Worm (Caenorhabditis elegans) whole organism, late embryonic: ENCODE results near the gene R11F4.1.

Source experiments
- C08G9.2 ChIP-seq: sonication (generic microtip); optimal IDR thresholded peaks from 2 replicates; lab custom pipeline; 2016; ENCODE audit warnings: mild to moderate bottlenecking, missing genetic modification characterization, moderate library complexity, missing compliant biosample characterization
- C38D4.7 ChIP-seq: fragments of 200-800 bp; sonication (Bioruptor generic); optimal IDR thresholded peaks from 2 replicates; lab custom pipeline; 2018; ENCODE audit warnings: mild to moderate bottlenecking, missing genetic modification characterization, moderate library complexity, missing compliant biosample characterization
- F13H6.1 ChIP-seq: sonication (generic microtip); optimal IDR thresholded peaks from 2 replicates; lab custom pipeline; 2016; ENCODE audit warnings: missing genetic modification characterization, missing compliant biosample characterization
- T23F11.4 ChIP-seq: fragments of 200-800 bp; sonication (Bioruptor generic); optimal IDR thresholded peaks from 2 replicates; lab custom pipeline; 2018; ENCODE audit warnings: mild to moderate bottlenecking, missing genetic modification characterization, missing compliant biosample characterization
- Y22D7AL.16 ChIP-seq: sonication (generic microtip); optimal IDR thresholded peaks from 2 replicates; lab custom pipeline; 2016; ENCODE audit warnings: missing genetic modification characterization, missing compliant biosample characterization
- ceh-14 ChIP-seq: sonication (generic microtip); optimal IDR thresholded peaks from 2 replicates; lab custom pipeline; 2016; ENCODE audit warnings: missing genotype, missing genetic modification characterization, missing compliant biosample characterization
- ceh-19 ChIP-seq: fragments of 200-800 bp; sonication (Bioruptor generic); optimal IDR thresholded peaks from 2 replicates; lab custom pipeline; 2018; ENCODE audit warnings: mild to moderate bottlenecking, missing genetic modification characterization, missing compliant biosample characterization
- ceh-2 ChIP-seq: sonication (generic microtip); optimal IDR thresholded peaks from 2 replicates; lab custom pipeline; 2016; ENCODE audit warnings: missing genotype, missing genetic modification characterization, missing compliant biosample characterization
- ceh-22 ChIP-seq: sonication (generic microtip); optimal IDR thresholded peaks from 2 replicates; lab custom pipeline; 2017; ENCODE audit warnings: missing biosample characterization, missing genetic modification characterization
- ceh-24 ChIP-seq: sonication (generic microtip); optimal IDR thresholded peaks from 2 replicates; lab custom pipeline; 2016; ENCODE audit warnings: mild to moderate bottlenecking, missing genetic modification characterization, missing compliant biosample characterization
- ceh-30 ChIP-seq: fragments of 150-350 bp; optimal IDR thresholded peaks from 2 replicates; lab custom pipeline; 2014; ENCODE audit warnings: missing biosample characterization, missing genetic modification characterization
- ceh-6 ChIP-seq: fragments of 200-800 bp; sonication (Bioruptor generic); optimal IDR thresholded peaks from 2 replicates; lab custom pipeline; 2018; ENCODE audit warnings: mild to moderate bottlenecking, missing genetic modification characterization, missing compliant biosample characterization
- elt-2 ChIP-seq: sonication (generic microtip); optimal IDR thresholded peaks from 2 replicates; lab custom pipeline; 2016; ENCODE audit warnings: missing genetic modification reagents, missing genetic modification characterization, missing compliant biosample characterization
- ets-4 ChIP-seq: sonication (generic microtip); optimal IDR thresholded peaks from 2 replicates; lab custom pipeline; 2016; ENCODE audit warnings: missing genetic modification characterization, missing compliant biosample characterization
- fkh-10 ChIP-seq: fragments of 150-350 bp; optimal IDR thresholded peaks from 2 replicates; lab custom pipeline; 2014; ENCODE audit warnings: missing biosample characterization, missing genetic modification reagents, missing genetic modification characterization
- gmeb-2 ChIP-seq: sonication (generic microtip); optimal IDR thresholded peaks from 2 replicates; lab custom pipeline; 2016; ENCODE audit warnings: missing genetic modification characterization, inconsistent platforms, missing compliant biosample characterization
- hlh-13 ChIP-seq: fragments of 200-800 bp; sonication (Bioruptor generic); optimal IDR thresholded peaks from 2 replicates; lab custom pipeline; 2018; ENCODE audit warnings: mild to moderate bottlenecking, missing genetic modification characterization, missing compliant biosample characterization
- hlh-8 ChIP-seq: sonication (generic microtip); optimal IDR thresholded peaks from 2 replicates; lab custom pipeline; 2016; ENCODE audit warnings: missing genotype, missing genetic modification characterization, missing compliant biosample characterization
- lim-6 ChIP-seq: sonication (generic microtip); optimal IDR thresholded peaks from 2 replicates; lab custom pipeline; 2016; ENCODE audit warnings: missing genetic modification characterization, missing compliant biosample characterization
- madf-2 ChIP-seq: sonication (generic microtip); optimal IDR thresholded peaks from 2 replicates; lab custom pipeline; 2017; ENCODE audit warnings: missing genetic modification characterization, missing compliant biosample characterization
- mec-3 ChIP-seq: sonication (generic microtip); optimal IDR thresholded peaks from 2 replicates; lab custom pipeline; 2016; ENCODE audit warnings: borderline replicate concordance, missing genetic modification characterization, missing compliant biosample characterization
- nhr-232 ChIP-seq: sonication (generic microtip); optimal IDR thresholded peaks from 2 replicates; lab custom pipeline; 2016; ENCODE audit warnings: missing genetic modification characterization, missing compliant biosample characterization
- npax-4 ChIP-seq: sonication (generic microtip); optimal IDR thresholded peaks from 2 replicates; lab custom pipeline; 2016; ENCODE audit warnings: missing genetic modification characterization, missing compliant biosample characterization
- pag-3 ChIP-seq: sonication (generic microtip); optimal IDR thresholded peaks from 2 replicates; lab custom pipeline; 2016; ENCODE audit warnings: missing compliant biosample characterization, missing genetic modification characterization, borderline replicate concordance
- pax-1 ChIP-seq: fragments of 150-350 bp; optimal IDR thresholded peaks from 2 replicates; lab custom pipeline; 2014; ENCODE audit warnings: missing biosample characterization, missing genetic modification characterization
- pha-2 ChIP-seq: sonication (generic microtip); optimal IDR thresholded peaks from 2 replicates; lab custom pipeline; 2017; ENCODE audit warnings: mild to moderate bottlenecking, missing genetic modification characterization, missing compliant biosample characterization
- pha-4 ChIP-seq: fragments of 150-350 bp; optimal IDR thresholded peaks from 2 replicates; lab custom pipeline; 2018; ENCODE audit warnings: missing biosample characterization, missing genetic modification reagents, missing genetic modification characterization
- pqm-1 ChIP-seq: sonication (generic microtip); optimal IDR thresholded peaks from 2 replicates; lab custom pipeline; 2016; ENCODE audit warnings: missing genetic modification characterization, missing compliant biosample characterization
- ref-2 ChIP-seq: sonication (generic microtip); optimal IDR thresholded peaks from 2 replicates; lab custom pipeline; 2016; ENCODE audit warnings: missing genetic modification characterization, missing compliant biosample characterization
- rnt-1 ChIP-seq: sonication (generic microtip); optimal IDR thresholded peaks from 2 replicates; lab custom pipeline; 2016; ENCODE audit warnings: missing genetic modification characterization, missing compliant biosample characterization
- sdc-2 ChIP-seq: sonication (generic microtip); optimal IDR thresholded peaks from 2 replicates; lab custom pipeline; 2016; ENCODE audit warnings: missing genotype, missing genetic modification characterization, missing compliant biosample characterization
- sox-2 ChIP-seq: fragments of 200-800 bp; sonication (Bioruptor generic); IDR thresholded peaks from 2 replicates; pipeline ENCODE4 v1.3.6; 2022; ENCODE audit warnings: missing genetic modification reagents, missing genetic modification characterization, missing compliant biosample characterization
- sox-4 ChIP-seq: sonication (generic microtip); optimal IDR thresholded peaks from 2 replicates; lab custom pipeline; 2017; ENCODE audit warnings: mild to moderate bottlenecking, missing genetic modification characterization, inconsistent platforms, missing compliant biosample characterization
- syd-9 ChIP-seq: sonication (generic microtip); optimal IDR thresholded peaks from 2 replicates; lab custom pipeline; 2016; ENCODE audit warnings: mild to moderate bottlenecking, missing genetic modification characterization, moderate library complexity, missing compliant biosample characterization
- unc-42 ChIP-seq: sonication (generic microtip); optimal IDR thresholded peaks from 2 replicates; lab custom pipeline; 2016; ENCODE audit warnings: missing genotype, missing genetic modification characterization, missing compliant biosample characterization
- unc-86 ChIP-seq: sonication (generic microtip); optimal IDR thresholded peaks from 2 replicates; lab custom pipeline; 2016; ENCODE audit warnings: missing genetic modification characterization, missing compliant biosample characterization
- ztf-16 ChIP-seq: sonication (generic microtip); optimal IDR thresholded peaks from 2 replicates; lab custom pipeline; 2017; ENCODE audit warnings: missing genetic modification characterization, missing compliant biosample characterization

The R11F4.1 gene

DNA sequence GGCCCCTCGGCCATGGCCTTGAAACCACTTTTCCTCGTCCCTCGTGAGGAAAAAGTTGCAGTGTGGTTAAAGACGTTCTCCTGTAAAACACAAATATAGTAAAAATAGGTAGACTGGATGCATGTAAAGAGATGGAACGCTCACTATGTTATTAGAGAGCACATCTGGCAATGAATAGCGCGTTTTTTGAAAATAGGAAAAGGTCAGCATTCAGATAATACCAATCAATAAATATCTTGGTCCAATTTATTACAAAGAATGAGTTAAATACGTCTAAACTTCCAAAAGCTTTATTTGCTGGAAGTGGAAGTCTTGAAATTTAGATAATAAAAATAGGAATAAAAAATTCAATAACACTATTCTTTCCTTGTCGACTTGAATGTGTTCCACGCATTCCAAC is 29.3 kb upstream of the R11F4.1 start, which contains the start of gene gadr-4:
Gene gadr-4, minus strand, starts transcription at position 101 of the 400 bp plus-strand sequence.
- no peak for TF ChIP-seq sdc-2 (tag; lab: Kevin White, UChicago)
- TF ChIP-seq sox-2 (GFP tag; lab: Robert Waterston, UW) = no peak
- TF ChIP-seq rnt-1 (tag; lab: Kevin White, UChicago) = no peak
- TF ChIP-seq ceh-2 (tag; lab: Kevin White, UChicago) = no peak
- no peak for TF ChIP-seq sox-4 (tag; lab: Kevin White, UChicago)
- TF ChIP-seq hlh-8 (tag; lab: Kevin White, UChicago) = no peak
- no peak for TF ChIP-seq hlh-13 (GFP tag; lab: Kevin White, UChicago)
- TF ChIP-seq mec-3 (tag; lab: Kevin White, UChicago) = no peak
- no peak for TF ChIP-seq ceh-6 (GFP tag; lab: Kevin White, UChicago)
- no peak for TF ChIP-seq pag-3 (tag; lab: Kevin White, UChicago)
- no peak for TF ChIP-seq ceh-14
- TF ChIP-seq T23F11.4 = no peak

DNA sequence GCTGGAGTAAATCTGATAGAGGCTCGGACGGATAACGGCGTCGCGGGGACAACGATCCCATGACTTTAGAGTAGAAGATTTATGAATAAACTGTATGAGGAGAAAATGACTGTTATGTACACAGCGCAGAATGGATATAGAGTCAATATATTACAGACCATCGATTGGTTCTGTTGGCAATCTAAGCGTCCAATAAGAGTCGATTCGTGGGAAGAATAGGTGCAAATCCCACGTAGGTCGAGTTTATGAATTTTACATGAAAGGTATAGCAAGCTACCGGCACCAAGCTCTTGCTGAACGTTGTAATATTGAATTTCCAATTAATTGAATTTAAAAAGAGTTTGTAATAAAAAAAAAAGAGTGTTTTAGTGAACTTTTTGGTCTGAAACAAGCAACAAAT is 27.7 kb upstream of the R11F4.1 start, which contains the start of gene fbxb-118:
Gene fbxb-118, minus strand, starts transcription at position 101 of the 400 bp plus-strand sequence.
- TF ChIP-seq ceh-22 (tag; lab: Kevin White, UChicago) (no peak), C08G9.2 (no peak), npax-4 (tag; lab: Kevin White, UChicago) (no peak), ztf-16 (no peak), unc-86 (no peak), gmeb-2 (tag; lab: Kevin White, UChicago) (no peak), F13H6.1 (no peak), fkh-10 (GFP tag; lab: Kevin White, UChicago) (no peak), pax-1 (tag; lab: Kevin White, UChicago) (no peak), pha-4 (no peak), pha-2 (tag; lab: Kevin White, UChicago) (no peak), pqm-1 (no peak), ceh-24 (tag; lab: Kevin White, UChicago) (no peak), ref-2 (tag; lab: Kevin White, UChicago) (no peak), ets-4 (tag; lab: Kevin White, UChicago) (no peak)

DNA sequence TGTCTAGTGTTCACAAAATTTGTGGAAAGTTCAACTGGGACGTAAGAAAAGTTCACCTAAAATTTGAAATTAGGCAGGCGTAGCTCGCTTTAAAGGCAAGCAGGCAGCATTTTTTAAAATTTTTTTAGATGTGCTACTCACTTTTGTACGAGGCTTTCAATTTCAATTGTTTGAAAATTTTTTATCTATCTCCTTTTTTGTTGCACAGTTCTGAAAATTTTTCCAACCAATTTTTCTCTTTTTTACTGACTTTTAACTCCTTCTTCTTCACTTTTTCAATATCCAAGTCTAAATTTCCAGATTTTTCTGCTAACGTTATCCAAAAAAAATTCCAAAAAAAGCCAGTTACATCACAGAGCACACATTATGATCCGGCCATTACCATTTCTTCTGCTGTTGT is 24.5 kb upstream of the R11F4.1 start, which contains the start of gene W06A11.1:
Gene W06A11.1, plus strand, starts transcription at position 301 of the 400 bp plus-strand sequence.
- TF ChIP-seq C38D4.7 (GFP tag; lab: Kevin White, UChicago) (no peak), lim-6 (tag; lab: Kevin White, UChicago) (no peak), pha-2 (tag; lab: Kevin White, UChicago) (no peak), hlh-8 (tag; lab: Kevin White, UChicago) (no peak), nhr-232 (tag; lab: Kevin White, UChicago) (no peak), sox-2 (GFP tag; lab: Robert Waterston, UW) (no peak), Y22D7AL.16 (tag; lab: Kevin White, UChicago) (no peak), syd-9 (tag; lab: Kevin White, UChicago) (no peak)

DNA sequence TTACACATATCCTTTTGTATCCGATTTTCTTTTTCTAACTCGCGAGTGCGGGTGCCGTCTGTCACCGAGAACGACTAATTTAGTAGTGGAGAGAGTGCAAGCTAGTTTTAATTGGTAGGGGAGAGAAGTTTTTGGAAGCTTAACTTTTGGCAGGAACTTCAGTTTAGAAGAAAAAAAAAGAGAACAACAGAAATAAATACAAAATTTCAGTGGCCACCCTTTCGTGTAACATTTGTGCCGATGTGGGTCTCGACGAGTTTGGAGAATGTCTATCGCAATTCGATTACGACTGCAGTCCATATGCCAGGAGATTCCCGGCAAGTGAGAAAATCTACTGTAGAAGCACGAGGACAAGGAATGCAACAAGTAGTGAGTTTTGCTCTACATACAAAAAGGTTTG is 23.6 kb upstream of the R11F4.1 start:
- TF ChIP-seq sdc-2 (tag; lab: Kevin White, UChicago) = no peak
- TF ChIP-seq madf-2 (tag; lab: Kevin White, UChicago) = no peak
- no peak for TF ChIP-seq elt-2 (tag; lab: Kevin White, UChicago)
- no peak for TF ChIP-seq npax-4 (tag; lab: Kevin White, UChicago)
- no peak for TF ChIP-seq ceh-19 (GFP tag; lab: Kevin White, UChicago)
- TF ChIP-seq ref-2 (tag; lab: Kevin White, UChicago) = no peak
- TF ChIP-seq ceh-22 (tag; lab: Kevin White, UChicago) = no peak
- no peak for TF ChIP-seq pax-1 (tag; lab: Kevin White, UChicago)
- no peak for TF ChIP-seq unc-42 (tag; lab: Kevin White, UChicago)
- no peak for TF ChIP-seq ceh-30 (tag; lab: Kevin White, UChicago)
- no peak for TF ChIP-seq ceh-6 (GFP tag; lab: Kevin White, UChicago)
